Fruit fly (Drosophila melanogaster): Measurements from ENCODE around the gene hook.

DNA sequence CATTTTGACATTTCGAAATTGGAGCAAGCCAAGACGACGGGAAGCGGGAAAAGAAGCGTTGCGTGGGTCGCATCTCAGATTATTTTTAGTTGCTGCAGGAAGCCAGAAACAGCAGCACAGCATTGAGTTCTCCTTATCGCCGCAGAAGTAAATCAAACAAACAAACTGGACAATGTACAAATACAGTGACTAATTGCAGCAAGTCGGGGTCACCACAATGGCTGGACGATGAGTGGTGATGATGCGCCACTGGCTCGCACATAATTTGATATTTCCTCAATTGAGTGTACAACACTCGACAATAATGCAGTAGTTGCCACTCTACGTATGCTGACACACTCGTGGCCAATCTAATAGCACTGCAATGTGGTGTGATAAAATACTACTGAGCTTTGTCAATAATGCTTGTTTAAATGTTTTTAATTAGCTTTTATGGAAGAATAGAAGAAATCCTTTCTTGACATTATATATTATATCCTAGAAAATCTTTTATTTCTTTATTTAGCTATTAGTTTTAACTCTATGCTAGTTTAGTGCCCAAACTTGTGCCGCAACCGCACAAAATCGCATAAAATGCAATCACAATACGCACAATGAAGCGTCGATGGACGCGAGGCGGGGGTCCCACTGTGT is 51.2 kb downstream of the hook start:
- TF ChIP-seq tj (GFP tag; optimal IDR thresholded peaks at IDR 0.05) (no peak), CG11617 (GFP tag; optimal IDR thresholded peaks at IDR 0.05) (no peak), CG14711 (tag; optimal IDR thresholded peaks at IDR 0.05) (no peak), bab1 (GFP tag; optimal IDR thresholded peaks at IDR 0.05) (no peak), cic (GFP tag; optimal IDR thresholded peaks at IDR 0.05) (no peak), Crg-1 (GFP tag; optimal IDR thresholded peaks at IDR 0.05) (no peak), ovo (GFP tag; optimal IDR thresholded peaks at IDR 0.05) (no peak), CG33017 (tag; optimal IDR thresholded peaks at IDR 0.05) (no peak), CG12768 (GFP tag; optimal IDR thresholded peaks at IDR 0.05) (no peak), pad (GFP tag; optimal IDR thresholded peaks at IDR 0.05) (no peak), kay (GFP tag; ENCODE audit: borderline replicate concordance) (no peak), Hr96 (GFP tag; optimal IDR thresholded peaks at IDR 0.05) (no peak), Clk (GFP tag; optimal IDR thresholded peaks at IDR 0.05) (no peak)
